Fruit fly (Drosophila melanogaster) whole organism, adult: ENCODE measurements around the gene CG1750.

Source experiments
- CG14711 ChIP-seq: fragments of 200-800 bp; sonication (Bioruptor generic); optimal IDR thresholded peaks from 2 replicates; lab custom pipeline; 2018; ENCODE audit warnings: missing biosample characterization, mild to moderate bottlenecking, missing genetic modification characterization, moderate library complexity
- CG1620 ChIP-seq: fragments of 200-800 bp; sonication (Bioruptor generic); optimal IDR thresholded peaks from 2 replicates; lab custom pipeline; 2016; ENCODE audit warnings: missing biosample characterization, missing genetic modification characterization
- CG33017 ChIP-seq: fragments of 200-800 bp; sonication (Bioruptor generic); optimal IDR thresholded peaks from 2 replicates; lab custom pipeline; 2018; ENCODE audit warnings: missing biosample characterization, mild to moderate bottlenecking, missing genetic modification characterization, moderate library complexity
- CG7101 ChIP-seq: fragments of 200-800 bp; sonication (Bioruptor generic); optimal IDR thresholded peaks from 2 replicates; lab custom pipeline; 2018; ENCODE audit warnings: missing biosample characterization, mild to moderate bottlenecking, missing genetic modification characterization, moderate library complexity
- Clk ChIP-seq: fragments of 200-800 bp; sonication (Bioruptor generic); optimal IDR thresholded peaks from 2 replicates; lab custom pipeline; 2017; ENCODE audit warnings: missing biosample characterization, missing genetic modification characterization
- Mnt ChIP-seq: fragments of 200-800 bp; sonication (Bioruptor generic); optimal IDR thresholded peaks from 2 replicates; lab custom pipeline; 2016; ENCODE audit warnings: missing biosample characterization, mild to moderate bottlenecking, missing genetic modification characterization
- bab1 ChIP-seq: fragments of 200-800 bp; sonication (Bioruptor generic); optimal IDR thresholded peaks from 3 replicates; lab custom pipeline; 2019; ENCODE audit warnings: missing biosample characterization, mild to moderate bottlenecking, missing genetic modification characterization, moderate library complexity
- cic ChIP-seq: fragments of 200-800 bp; sonication (Bioruptor generic); optimal IDR thresholded peaks from 2 replicates; lab custom pipeline; 2017; ENCODE audit warnings: missing biosample characterization, mild to moderate bottlenecking, missing genetic modification characterization, moderate library complexity
- ovo ChIP-seq: fragments of 200-800 bp; sonication (Bioruptor generic); optimal IDR thresholded peaks from 2 replicates; lab custom pipeline; 2016; ENCODE audit warnings: missing biosample characterization, missing genetic modification characterization
- tj ChIP-seq: fragments of 200-800 bp; sonication (Bioruptor generic); optimal IDR thresholded peaks from 3 replicates; lab custom pipeline; 2017; ENCODE audit warnings: missing biosample characterization, mild to moderate bottlenecking, missing genetic modification characterization, moderate library complexity
- toe ChIP-seq: fragments of 200-800 bp; sonication (Bioruptor generic); optimal IDR thresholded peaks from 2 replicates; lab custom pipeline; 2016; ENCODE audit warnings: missing biosample characterization, missing genetic modification characterization

DNA sequence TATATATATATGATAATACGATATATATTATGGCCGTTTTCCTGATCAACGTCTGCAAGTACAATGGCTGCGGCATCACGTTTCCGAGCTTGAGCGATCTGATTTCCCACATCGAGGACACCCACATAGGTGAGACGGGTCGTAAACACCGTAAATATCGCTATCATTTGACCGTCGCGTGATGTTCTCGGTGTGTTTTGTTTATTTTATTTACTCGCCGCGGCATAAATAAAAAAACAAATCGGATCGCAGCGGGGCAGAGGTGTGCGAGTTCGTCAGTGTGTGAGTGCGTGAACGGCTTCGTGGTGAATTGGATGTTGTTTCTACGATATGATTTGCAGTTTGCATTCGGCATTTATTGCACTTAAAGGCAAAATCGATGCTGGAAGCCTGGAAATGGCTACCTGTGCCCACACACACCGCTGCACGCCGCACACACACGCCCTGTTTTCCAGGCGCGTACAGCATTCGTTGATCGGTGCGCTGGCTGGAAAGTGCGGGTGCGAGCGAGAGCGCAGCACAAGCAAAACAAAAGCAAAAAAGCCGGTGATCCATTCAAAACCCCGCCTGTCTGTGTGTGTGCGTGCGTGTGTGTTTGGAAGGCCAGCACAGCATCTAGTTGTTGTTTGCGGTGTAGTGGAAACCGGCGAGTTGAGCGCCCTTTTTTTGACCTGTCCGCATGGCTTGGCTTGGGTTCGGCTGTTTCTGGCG is 33.2 kb downstream of the CG1750 start:
- peak; percentile 59 for TF ChIP-seq tj
- TF ChIP-seq CG33017 (tag; lab: Kevin White, UChicago): peak; percentile 31
- no peak for TF ChIP-seq Clk
- TF ChIP-seq CG7101: no peak
- peak; percentile 17 for TF ChIP-seq CG14711 (tag; lab: Kevin White, UChicago)
- no peak for TF ChIP-seq toe (GFP tag; lab: Kevin White, UChicago)
- peak; percentile 18 for TF ChIP-seq Mnt (GFP tag; lab: Kevin White, UChicago)
- TF ChIP-seq CG1620 (GFP tag; lab: Kevin White, UChicago): no peak
- TF ChIP-seq cic (GFP tag; lab: Kevin White, UChicago): peak; percentile 99
- TF ChIP-seq ovo (GFP tag; lab: Kevin White, UChicago): peak; percentile 7
- TF ChIP-seq bab1: no peak
